Worm (Caenorhabditis elegans): ENCODE data around the gene W03B1.5.

Gene W03B1.5

ce11 chrIV:4400350-4401326 lies 52.4 kb downstream of the W03B1.5 start, which contains the start of gene Y24D9A.6 (continued):
- TF ChIP-seq lin-40 (tag; optimal IDR thresholded peaks at IDR 0.05) = peak; percentile 73
- TF ChIP-seq egl-44 (GFP tag; IDR thresholded peaks at IDR 0.05) = no peak
- TF ChIP-seq lin-54 (GFP tag; optimal IDR thresholded peaks at IDR 0.05) = no peak
- TF ChIP-seq F39B2.1 (GFP tag; IDR thresholded peaks at IDR 0.05) = no peak
- peak; percentile 45; the same call in 1 of the 2 replicates for TF ChIP-seq B0336.3 (GFP tag; IDR thresholded peaks at IDR 0.05)
- no peak for TF ChIP-seq madf-10 (tag; optimal IDR thresholded peaks at IDR 0.05)
- TF ChIP-seq lir-1 (GFP tag; conservative IDR thresholded peaks at IDR 0.05) = no peak
- TF ChIP-seq ztf-3 (GFP tag; optimal IDR thresholded peaks at IDR 0.05) = no peak
- TF ChIP-seq bed-1 (GFP tag; IDR thresholded peaks at IDR 0.05) = no peak
- no peak for TF ChIP-seq snpc-4 (GFP tag; optimal IDR thresholded peaks at IDR 0.05)
- no peak for TF ChIP-seq snpc-4 (tag; optimal IDR thresholded peaks at IDR 0.05)
- TF ChIP-seq ekl-4 (GFP tag; IDR thresholded peaks at IDR 0.05) = no peak
- no peak for TF ChIP-seq sea-2 (GFP tag; IDR thresholded peaks at IDR 0.05)
- no peak for TF ChIP-seq lag-1 (GFP tag; IDR thresholded peaks at IDR 0.05)
- no peak for TF ChIP-seq dpl-1 (GFP tag; optimal IDR thresholded peaks at IDR 0.05)
- TF ChIP-seq B0019.2 (GFP tag; conservative IDR thresholded peaks at IDR 0.05) = no peak
- no peak for TF ChIP-seq nhr-179 (tag; optimal IDR thresholded peaks at IDR 0.05)
- no peak for TF ChIP-seq Y67H2A.10 (GFP tag; conservative IDR thresholded peaks at IDR 0.05)
- no peak for TF ChIP-seq dpff-1 (tag; optimal IDR thresholded peaks at IDR 0.05)
- TF ChIP-seq athp-1 (tag; optimal IDR thresholded peaks at IDR 0.05) = peak; percentile 26
- no peak for TF ChIP-seq snpc-1.1 (tag; optimal IDR thresholded peaks at IDR 0.05; ENCODE audit: insufficient read depth)
- no peak for TF ChIP-seq ceh-58 (GFP tag; IDR thresholded peaks at IDR 0.05)
- TF ChIP-seq die-1 (tag; optimal IDR thresholded peaks at IDR 0.05) = no peak
- TF ChIP-seq him-1 (tag; optimal IDR thresholded peaks at IDR 0.05) = no peak
- TF ChIP-seq snpc-3.4 (tag; optimal IDR thresholded peaks at IDR 0.05) = no peak
- no peak for TF ChIP-seq Y53F4B.3 (GFP tag; IDR thresholded peaks at IDR 0.05)
- TF ChIP-seq F33H1.4 (GFP tag; IDR thresholded peaks at IDR 0.05) = no peak
- TF ChIP-seq mes-4 (tag; optimal IDR thresholded peaks at IDR 0.05) = no peak
- TF ChIP-seq ZK185.1 (tag; optimal IDR thresholded peaks at IDR 0.05; ENCODE audit: poor library complexity, severe bottlenecking) = no peak
- TF ChIP-seq cebp-1 (GFP tag; IDR thresholded peaks at IDR 0.05) = no peak
- TF ChIP-seq cebp-1 (tag; optimal IDR thresholded peaks at IDR 0.05) = peak; percentile 43
- TF ChIP-seq D2030.7 (GFP tag; IDR thresholded peaks at IDR 0.05) = no peak
- no peak for TF ChIP-seq F22D6.2 (tag; optimal IDR thresholded peaks at IDR 0.05)
- TF ChIP-seq K12H6.12 (tag; optimal IDR thresholded peaks at IDR 0.05) = no peak
- TF ChIP-seq nhr-80 (tag; optimal IDR thresholded peaks at IDR 0.05) = peak; percentile 1
- peak; percentile 68 for TF ChIP-seq ceh-27 (GFP tag; optimal IDR thresholded peaks at IDR 0.05)
- no peak for TF ChIP-seq nfya-2 (GFP tag; IDR thresholded peaks at IDR 0.05)
- no peak for TF ChIP-seq let-526 (GFP tag; IDR thresholded peaks at IDR 0.05)
- no peak for TF ChIP-seq unc-62 (GFP tag; optimal IDR thresholded peaks at IDR 0.05)
